Fruit fly (Drosophila melanogaster) whole organism, embryonic: ENCODE measurements around the gene CG9702.

Source experiments
- Bgb ChIP-seq: fragments of 200-800 bp; sonication (Bioruptor generic); IDR thresholded peaks from 2 replicates; pipeline ENCODE4 v1.3.6; 2022; ENCODE audit warnings: missing biosample characterization, missing genetic modification characterization; ENCODE audit not compliant: partially characterized antibody
- CG10979 ChIP-seq: fragments of 200-800 bp; sonication (Bioruptor generic); optimal IDR thresholded peaks from 2 replicates; lab custom pipeline; 2018; ENCODE audit warnings: missing biosample characterization, mild to moderate bottlenecking, missing genetic modification characterization, moderate library complexity
- CG11456 ChIP-seq: fragments of 200-800 bp; sonication (Bioruptor generic); IDR thresholded peaks from 3 replicates; pipeline ENCODE4 v1.3.6; 2022; ENCODE audit warnings: missing biosample characterization, missing genetic modification characterization
- CG12219 ChIP-seq: fragments of 200-800 bp; sonication (Bioruptor generic); optimal IDR thresholded peaks from 3 replicates; lab custom pipeline; 2018; ENCODE audit warnings: missing biosample characterization, mild to moderate bottlenecking, missing genetic modification characterization
- CG15514 ChIP-seq: fragments of 200-800 bp; sonication (Bioruptor generic); optimal IDR thresholded peaks from 3 replicates; lab custom pipeline; 2017; ENCODE audit warnings: missing biosample characterization, missing genetic modification characterization, mild to moderate bottlenecking, moderate library complexity, missing genetic modification reagents
- CG15696 ChIP-seq: fragments of 200-800 bp; sonication (Bioruptor generic); optimal IDR thresholded peaks from 2 replicates; lab custom pipeline; 2019; ENCODE audit warnings: missing biosample characterization, mild to moderate bottlenecking, missing genetic modification characterization, moderate library complexity
- CG16815 ChIP-seq: fragments of 200-800 bp; sonication (Bioruptor generic); optimal IDR thresholded peaks from 3 replicates; lab custom pipeline; 2017; ENCODE audit warnings: missing biosample characterization, mild to moderate bottlenecking, missing genetic modification characterization
- CG2199 ChIP-seq: fragments of 200-800 bp; sonication (Bioruptor generic); IDR thresholded peaks from 3 replicates; pipeline ENCODE4 v1.3.6; 2022; ENCODE audit warnings: missing biosample characterization, missing genetic modification characterization
- CG2889 ChIP-seq: fragments of 200-800 bp; sonication (Bioruptor generic); IDR thresholded peaks from 3 replicates; pipeline ENCODE4 v1.3.6; 2022; ENCODE audit warnings: missing biosample characterization, missing genetic modification characterization
- CG34224 ChIP-seq: fragments of 200-800 bp; sonication (Bioruptor generic); IDR thresholded peaks from 3 replicates; pipeline ENCODE4 v1.3.6; 2022; ENCODE audit warnings: missing biosample characterization, missing genetic modification characterization; ENCODE audit not compliant: partially characterized antibody
- CG34376 ChIP-seq: fragments of 200-800 bp; sonication (Bioruptor generic); optimal IDR thresholded peaks from 2 replicates; lab custom pipeline; 2018; ENCODE audit warnings: missing biosample characterization, mild to moderate bottlenecking, missing genetic modification characterization
- CG3995 ChIP-seq: fragments of 200-800 bp; sonication (Bioruptor generic); optimal IDR thresholded peaks from 3 replicates; lab custom pipeline; 2016; ENCODE audit warnings: missing biosample characterization, missing genetic modification characterization
- CG4360 ChIP-seq: fragments of 200-800 bp; sonication (Bioruptor generic); IDR thresholded peaks from 2 replicates; pipeline ENCODE4 v1.3.6; 2022; ENCODE audit warnings: missing biosample characterization, missing genetic modification characterization
- CG7745 ChIP-seq: fragments of 200-800 bp; sonication (Bioruptor generic); optimal IDR thresholded peaks from 2 replicates; lab custom pipeline; 2018; ENCODE audit warnings: missing biosample characterization, mild to moderate bottlenecking, missing genetic modification characterization, moderate library complexity
- CG9876 ChIP-seq: fragments of 200-800 bp; sonication (Bioruptor generic); optimal IDR thresholded peaks from 2 replicates; lab custom pipeline; 2016; ENCODE audit warnings: missing biosample characterization, missing genetic modification characterization
- D19A ChIP-seq: fragments of 200-800 bp; optimal IDR thresholded peaks from 3 replicates; lab custom pipeline; 2019; ENCODE audit warnings: missing biosample characterization, mild to moderate bottlenecking, missing genetic modification characterization, moderate library complexity
- Deaf1 ChIP-seq: fragments of 200-800 bp; optimal IDR thresholded peaks from 3 replicates; lab custom pipeline; 2019; ENCODE audit warnings: missing biosample characterization, mild to moderate bottlenecking, missing genetic modification characterization, moderate library complexity
- Dref ChIP-seq: fragments of 200-800 bp; sonication (Bioruptor generic); IDR thresholded peaks from 2 replicates; pipeline ENCODE4 v1.3.6; 2022; ENCODE audit warnings: missing biosample characterization, missing genetic modification characterization
- E2f2 ChIP-seq: fragments of 200-800 bp; sonication (Bioruptor generic); IDR thresholded peaks from 2 replicates; pipeline ENCODE4 v1.3.6; 2022; ENCODE audit warnings: missing biosample characterization, missing genetic modification characterization
- Ets65A ChIP-seq: fragments of 200-800 bp; sonication (Bioruptor generic); peaks from one replicate; lab custom pipeline; 2016; ENCODE audit warnings: missing biosample characterization, missing genetic modification characterization
- Fer3 ChIP-seq: fragments of 200-800 bp; sonication (Bioruptor generic); optimal IDR thresholded peaks from 2 replicates; lab custom pipeline; 2018; ENCODE audit warnings: missing biosample characterization, mild to moderate bottlenecking, missing genetic modification characterization, moderate library complexity
- H2.0 ChIP-seq: fragments of 200-800 bp; sonication (Bioruptor generic); IDR thresholded peaks from 2 replicates; pipeline ENCODE4 v1.3.6; 2022; ENCODE audit warnings: missing biosample characterization, missing genetic modification characterization
- HmgD ChIP-seq: fragments of 200-800 bp; sonication (Bioruptor generic); optimal IDR thresholded peaks from 3 replicates; lab custom pipeline; 2016; ENCODE audit warnings: missing biosample characterization, missing genetic modification characterization
- Pdp1 ChIP-seq, 2 experiments: fragments of 200-800 bp; sonication (Bioruptor generic); optimal IDR thresholded peaks; 3 replicates each; lab custom pipeline; 2016; ENCODE audit warnings: missing biosample characterization in 2 of 2, missing genetic modification characterization in 2 of 2, mild to moderate bottlenecking in 1 of 2, moderate library complexity in 1 of 2
- Side ChIP-seq: fragments of 200-800 bp; sonication (Bioruptor generic); optimal IDR thresholded peaks from 2 replicates; lab custom pipeline; 2016; ENCODE audit warnings: missing biosample characterization, missing genetic modification characterization
- Vsx1 ChIP-seq: fragments of 200-800 bp; sonication (Bioruptor generic); optimal IDR thresholded peaks from 2 replicates; lab custom pipeline; 2017; ENCODE audit warnings: missing biosample characterization, mild to moderate bottlenecking, missing genetic modification characterization, missing genetic modification reagents
- amos ChIP-seq: fragments of 200-800 bp; sonication (Bioruptor generic); IDR thresholded peaks from 2 replicates; pipeline ENCODE4 v1.3.6; 2022; ENCODE audit warnings: missing biosample characterization, missing genetic modification characterization; ENCODE audit not compliant: partially characterized antibody
- chinmo ChIP-seq: fragments of 200-800 bp; sonication (Bioruptor generic); IDR thresholded peaks from 4 replicates; pipeline ENCODE4 v1.3.6; 2022; ENCODE audit warnings: missing biosample characterization, missing genetic modification characterization; ENCODE audit not compliant: partially characterized antibody
- cwo ChIP-seq: fragments of 200-800 bp; sonication (Bioruptor generic); optimal IDR thresholded peaks from 3 replicates; lab custom pipeline; 2017; ENCODE audit warnings: missing biosample characterization, missing genetic modification characterization, mild to moderate bottlenecking, moderate library complexity, missing genetic modification reagents
- dmrt11E ChIP-seq: fragments of 200-800 bp; sonication (Bioruptor generic); optimal IDR thresholded peaks from 3 replicates; lab custom pipeline; 2018; ENCODE audit warnings: missing biosample characterization, mild to moderate bottlenecking, missing genetic modification characterization, moderate library complexity
- exex ChIP-seq: fragments of 200-800 bp; sonication (Bioruptor generic); optimal IDR thresholded peaks from 4 replicates; lab custom pipeline; 2018; ENCODE audit warnings: missing biosample characterization, mild to moderate bottlenecking, missing genetic modification characterization, moderate library complexity
- gfzf ChIP-seq: fragments of 200-800 bp; sonication (Bioruptor generic); optimal IDR thresholded peaks from 2 replicates; lab custom pipeline; 2016; ENCODE audit warnings: missing biosample characterization, mild to moderate bottlenecking, missing genetic modification characterization, moderate library complexity
- grn ChIP-seq: fragments of 200-800 bp; sonication (Bioruptor generic); optimal IDR thresholded peaks from 3 replicates; lab custom pipeline; 2017; ENCODE audit warnings: missing biosample characterization, missing genetic modification characterization
- mirr ChIP-seq: fragments of 200-800 bp; sonication (Bioruptor generic); optimal IDR thresholded peaks from 3 replicates; lab custom pipeline; 2018; ENCODE audit warnings: missing biosample characterization, mild to moderate bottlenecking, missing genetic modification characterization
- sisA ChIP-seq: fragments of 200-800 bp; sonication (Bioruptor generic); IDR thresholded peaks from 2 replicates; pipeline ENCODE4 v1.3.6; 2022; ENCODE audit warnings: missing biosample characterization, missing genetic modification characterization
- ssp ChIP-seq: fragments of 200-800 bp; sonication (Bioruptor generic); IDR thresholded peaks from 2 replicates; pipeline ENCODE4 v1.3.6; 2022; ENCODE audit warnings: missing biosample characterization, missing genetic modification characterization
- sug ChIP-seq: fragments of 200-800 bp; optimal IDR thresholded peaks from 2 replicates; lab custom pipeline; 2019; ENCODE audit warnings: missing biosample characterization, mild to moderate bottlenecking, missing genetic modification characterization, moderate library complexity
- wek ChIP-seq: fragments of 200-800 bp; sonication (Bioruptor generic); optimal IDR thresholded peaks from 3 replicates; lab custom pipeline; 2018; ENCODE audit warnings: missing biosample characterization, mild to moderate bottlenecking, missing genetic modification characterization, moderate library complexity
- z ChIP-seq: fragments of 200-800 bp; sonication (Bioruptor generic); IDR thresholded peaks from 3 replicates; pipeline ENCODE4 v1.3.6; 2022; ENCODE audit warnings: missing biosample characterization, missing genetic modification characterization

The CG9702 gene

dm6 chr3R:30592733-30593132 lies 13.5 kb downstream of the CG9702 start (continued):
- TF ChIP-seq CG2889 (GFP tag; lab: Robert Waterston, UW), result 0 out of 3 replicates have a peak, but pooled peaks have one; percentile 39
- TF ChIP-seq D19A (tag; lab: Kevin White, UChicago), result no peak
- TF ChIP-seq H2.0 (GFP tag; lab: Robert Waterston, UW), result no peak
- TF ChIP-seq Ets65A (GFP tag; lab: Kevin White, UChicago), result no peak
- TF ChIP-seq E2f2, result no peak
- TF ChIP-seq Side (GFP tag; lab: Kevin White, UChicago), result no peak
- TF ChIP-seq CG2199 (GFP tag; lab: Robert Waterston, UW), result no peak
- peak; percentile 41 for TF ChIP-seq CG15514
- TF ChIP-seq z, result no peak
- TF ChIP-seq CG12219 (GFP tag; lab: Kevin White, UChicago), result no peak
- TF ChIP-seq, all 482 proteins: peak for 9

- TF ChIP-seq CG9876 (GFP tag; lab: Kevin White, UChicago) (no peak), dmrt11E (tag; lab: Kevin White, UChicago) (no peak), Dref (GFP tag; lab: Robert Waterston, UW) (no peak), CG7745 (tag; lab: Kevin White, UChicago) (no peak), Fer3 (tag; lab: Kevin White, UChicago) (no peak), wek (GFP tag; lab: Kevin White, UChicago) (no peak), CG16815 (GFP tag; lab: Kevin White, UChicago) (no peak), gfzf (no peak)
Measured at dm6 chr3R:30596704-30597103, 17.5 kb downstream of the CG9702 start, which contains the start of gene CG31019. CG31019 (plus strand) TSS chr3R:30597004.

dm6 chr3R:30599404-30599980 lies 20.3 kb downstream of the CG9702 start:
- TF ChIP-seq CG3995 (GFP tag; lab: Kevin White, UChicago) (peak; percentile 28), chinmo (0 out of 4 replicates have a peak, but pooled peaks have one; percentile 31), sug (tag; lab: Kevin White, UChicago) (peak; percentile 97), z (peak; percentile 97), grn (GFP tag; lab: Kevin White, UChicago) (peak; percentile 12), amos (GFP tag; lab: Robert Waterston, UW) (peak; percentile 29; the same call in 1 of the 2 replicates), CG34376 (GFP tag; lab: Kevin White, UChicago) (peak; percentile 43), CG10979 (no peak), CG15696 (tag; lab: Kevin White, UChicago) (no peak), sisA (GFP tag; lab: Robert Waterston, UW) (no peak), Deaf1 (tag; lab: Kevin White, UChicago) (peak; percentile 33), HmgD (GFP tag; lab: Kevin White, UChicago) (no peak), Pdp1 (GFP tag; optimal IDR thresholded peaks at IDR 0.05; lab: Kevin White, UChicago) (peak in 1 of 2 experiments; percentile 88), Vsx1 (GFP tag; lab: Kevin White, UChicago) (peak; percentile 25), ssp (GFP tag; lab: Robert Waterston, UW) (no peak), CG11456 (GFP tag; lab: Robert Waterston, UW) (no peak), exex (tag; lab: Kevin White, UChicago) (peak; percentile 98), CG4360 (GFP tag; lab: Robert Waterston, UW) (peak; percentile 81), Bgb (GFP tag; lab: Robert Waterston, UW) (peak; percentile 46; the same call in 1 of the 2 replicates), cwo (GFP tag; lab: Kevin White, UChicago) (peak; percentile 24), CG34224 (GFP tag; lab: Robert Waterston, UW) (0 out of 3 replicates have a peak, but pooled peaks have one; percentile 11), mirr (GFP tag; lab: Kevin White, UChicago) (peak; percentile 50)
